Fruit fly (Drosophila melanogaster) whole organism, embryonic: Measurements from ENCODE around the gene His3.3B.
A peak's percentile ranks its signal among the peaks of the same experiment; 100 is the strongest.

Source experiments
- CG10654 ChIP-seq: fragments of 200-800 bp; sonication (Bioruptor generic); optimal IDR thresholded peaks from 2 replicates; lab custom pipeline; 2016; ENCODE audit warnings: missing biosample characterization, missing genetic modification characterization
- CG10979 ChIP-seq: fragments of 200-800 bp; sonication (Bioruptor generic); optimal IDR thresholded peaks from 2 replicates; lab custom pipeline; 2018; ENCODE audit warnings: missing biosample characterization, mild to moderate bottlenecking, missing genetic modification characterization, moderate library complexity
- CG12104 ChIP-seq: fragments of 200-800 bp; sonication (Bioruptor generic); optimal IDR thresholded peaks from 3 replicates; lab custom pipeline; 2016; ENCODE audit warnings: missing biosample characterization, missing genetic modification characterization
- CG13296 ChIP-seq: fragments of 200-800 bp; sonication (Bioruptor generic); optimal IDR thresholded peaks from 3 replicates; lab custom pipeline; 2018; ENCODE audit warnings: missing biosample characterization, mild to moderate bottlenecking, missing genetic modification characterization
- CG14014 ChIP-seq: fragments of 200-800 bp; sonication (Bioruptor generic); IDR thresholded peaks from 2 replicates; pipeline ENCODE4 v1.3.6; 2022; ENCODE audit warnings: missing biosample characterization, missing genetic modification characterization
- CG14050 ChIP-seq: fragments of 200-800 bp; sonication (Bioruptor generic); IDR thresholded peaks from 3 replicates; pipeline ENCODE4 v1.3.6; 2022; ENCODE audit warnings: missing biosample characterization, missing genetic modification characterization
- CG14860 ChIP-seq: fragments of 200-800 bp; sonication (Bioruptor generic); IDR thresholded peaks from 3 replicates; pipeline ENCODE4 v1.3.6; 2022; ENCODE audit warnings: missing biosample characterization, missing genetic modification characterization; ENCODE audit not compliant: partially characterized antibody
- CG15696 ChIP-seq: fragments of 200-800 bp; sonication (Bioruptor generic); optimal IDR thresholded peaks from 2 replicates; lab custom pipeline; 2019; ENCODE audit warnings: missing biosample characterization, mild to moderate bottlenecking, missing genetic modification characterization, moderate library complexity
- CG1602 ChIP-seq: fragments of 200-800 bp; sonication (Bioruptor generic); optimal IDR thresholded peaks from 3 replicates; lab custom pipeline; 2016; ENCODE audit warnings: missing biosample characterization, missing genetic modification characterization
- CG1647 ChIP-seq: fragments of 200-800 bp; sonication (Bioruptor generic); optimal IDR thresholded peaks from 3 replicates; lab custom pipeline; 2016; ENCODE audit warnings: missing biosample characterization, missing genetic modification characterization
- CG18011 ChIP-seq: fragments of 200-800 bp; sonication (Bioruptor generic); optimal IDR thresholded peaks from 2 replicates; lab custom pipeline; 2017; ENCODE audit warnings: missing biosample characterization, missing genetic modification characterization, mild to moderate bottlenecking, moderate library complexity, missing genotype
- CG2875 ChIP-seq: fragments of 200-800 bp; sonication (Bioruptor generic); optimal IDR thresholded peaks from 2 replicates; lab custom pipeline; 2017; ENCODE audit warnings: missing biosample characterization, mild to moderate bottlenecking, missing genetic modification characterization, missing genetic modification reagents
- CG31388 ChIP-seq: fragments of 200-800 bp; sonication (Bioruptor generic); optimal IDR thresholded peaks from 2 replicates; lab custom pipeline; 2016; ENCODE audit warnings: missing biosample characterization, missing genetic modification characterization
- CG33213 ChIP-seq: fragments of 200-800 bp; sonication (Bioruptor generic); optimal IDR thresholded peaks from 3 replicates; lab custom pipeline; 2016; ENCODE audit warnings: missing biosample characterization, missing genetic modification characterization
- CG3838 ChIP-seq: fragments of 200-800 bp; sonication (Bioruptor generic); optimal IDR thresholded peaks from 3 replicates; lab custom pipeline; 2016; ENCODE audit warnings: missing biosample characterization, missing genetic modification characterization
- CG4730 ChIP-seq: fragments of 200-800 bp; sonication (Bioruptor generic); IDR thresholded peaks from 2 replicates; pipeline ENCODE4 v1.3.6; 2022; ENCODE audit warnings: missing biosample characterization, missing genetic modification characterization
- CG5180 ChIP-seq: fragments of 200-800 bp; sonication (Bioruptor generic); optimal IDR thresholded peaks from 3 replicates; lab custom pipeline; 2017; ENCODE audit warnings: missing biosample characterization, missing genetic modification characterization, mild to moderate bottlenecking, moderate library complexity, missing genetic modification reagents
- CG9817 ChIP-seq: fragments of 200-800 bp; sonication (Bioruptor generic); optimal IDR thresholded peaks from 2 replicates; lab custom pipeline; 2018; ENCODE audit warnings: missing biosample characterization, mild to moderate bottlenecking, missing genetic modification characterization, moderate library complexity
- CG9876 ChIP-seq: fragments of 200-800 bp; sonication (Bioruptor generic); optimal IDR thresholded peaks from 2 replicates; lab custom pipeline; 2016; ENCODE audit warnings: missing biosample characterization, missing genetic modification characterization
- Dip2 ChIP-seq: fragments of 200-800 bp; sonication (Bioruptor generic); IDR thresholded peaks from 2 replicates; pipeline ENCODE4 v1.3.6; 2022; ENCODE audit warnings: missing biosample characterization, missing genetic modification characterization
- Fer3 ChIP-seq: fragments of 200-800 bp; sonication (Bioruptor generic); optimal IDR thresholded peaks from 2 replicates; lab custom pipeline; 2018; ENCODE audit warnings: missing biosample characterization, mild to moderate bottlenecking, missing genetic modification characterization, moderate library complexity
- Max ChIP-seq: fragments of 200-800 bp; sonication (Bioruptor generic); optimal IDR thresholded peaks from 2 replicates; lab custom pipeline; 2016; ENCODE audit warnings: missing biosample characterization, mild to moderate bottlenecking, missing genetic modification characterization
- NK7.1 ChIP-seq: fragments of 200-800 bp; sonication (Bioruptor generic); optimal IDR thresholded peaks from 3 replicates; lab custom pipeline; 2016; ENCODE audit warnings: missing biosample characterization, missing genetic modification characterization
- Nf-YB ChIP-seq: fragments of 200-800 bp; sonication (Bioruptor generic); optimal IDR thresholded peaks from 3 replicates; lab custom pipeline; 2019; ENCODE audit warnings: missing biosample characterization, mild to moderate bottlenecking, missing genetic modification characterization, moderate library complexity
- Opbp ChIP-seq: fragments of 200-800 bp; sonication (Bioruptor generic); IDR thresholded peaks from 3 replicates; pipeline ENCODE4 v1.3.6; 2022; ENCODE audit warnings: missing biosample characterization, missing genetic modification characterization; ENCODE audit not compliant: partially characterized antibody
- Side ChIP-seq: fragments of 200-800 bp; sonication (Bioruptor generic); optimal IDR thresholded peaks from 2 replicates; lab custom pipeline; 2016; ENCODE audit warnings: missing biosample characterization, missing genetic modification characterization
- Sin3A ChIP-seq: fragments of >200 bp; optimal IDR thresholded peaks from 2 replicates; lab custom pipeline; 2018
- Sox102F ChIP-seq: fragments of 200-800 bp; sonication (Bioruptor generic); optimal IDR thresholded peaks from 2 replicates; lab custom pipeline; 2018; ENCODE audit warnings: missing biosample characterization, mild to moderate bottlenecking, missing genetic modification characterization, moderate library complexity
- TFAM ChIP-seq: fragments of 200-800 bp; sonication (Bioruptor generic); optimal IDR thresholded peaks from 2 replicates; lab custom pipeline; 2017; ENCODE audit warnings: missing biosample characterization, missing genetic modification characterization, inconsistent platforms
- aop ChIP-seq: fragments of 200-800 bp; sonication (Bioruptor generic); IDR thresholded peaks from 2 replicates; pipeline ENCODE4 v1.3.6; 2022; ENCODE audit warnings: missing biosample characterization, missing genetic modification characterization
- bab2 ChIP-seq: fragments of 200-800 bp; sonication (Bioruptor generic); optimal IDR thresholded peaks from 2 replicates; lab custom pipeline; 2016; ENCODE audit warnings: missing biosample characterization, missing genetic modification characterization
- cad ChIP-seq: fragments of >200 bp; optimal IDR thresholded peaks from 2 replicates; lab custom pipeline; 2017; ENCODE audit warnings: missing biosample characterization, missing genetic modification characterization
- caup ChIP-seq: fragments of 200-800 bp; sonication (Bioruptor generic); optimal IDR thresholded peaks from 3 replicates; lab custom pipeline; 2017; ENCODE audit warnings: missing biosample characterization, mild to moderate bottlenecking, missing genetic modification characterization, moderate library complexity; ENCODE audit not compliant: severe bottlenecking
- chif ChIP-seq, 2 experiments: fragments of 200-800 bp; sonication (Bioruptor generic); optimal IDR thresholded peaks; 3 replicates each; lab custom pipeline; 2016; ENCODE audit warnings: missing biosample characterization in 2 of 2, missing genetic modification characterization in 2 of 2
- chinmo ChIP-seq: fragments of 200-800 bp; sonication (Bioruptor generic); IDR thresholded peaks from 4 replicates; pipeline ENCODE4 v1.3.6; 2022; ENCODE audit warnings: missing biosample characterization, missing genetic modification characterization; ENCODE audit not compliant: partially characterized antibody
- ci ChIP-seq: fragments of 200-800 bp; sonication (Bioruptor generic); IDR thresholded peaks from 3 replicates; pipeline ENCODE4 v1.3.6; 2022; ENCODE audit warnings: missing biosample characterization, missing genetic modification characterization
- dysf ChIP-seq: fragments of 200-800 bp; sonication (Bioruptor generic); IDR thresholded peaks from 3 replicates; pipeline ENCODE4 v1.3.6; 2022; ENCODE audit warnings: missing biosample characterization, missing genetic modification characterization
- eve ChIP-seq, 2 experiments: fragments of >200 bp; optimal IDR thresholded peaks; 2 replicates each; lab custom pipeline; 2017; ENCODE audit warnings: missing biosample characterization in 2 of 2, missing genetic modification characterization in 2 of 2
- ewg ChIP-seq: fragments of 200-800 bp; sonication (Bioruptor generic); optimal IDR thresholded peaks from 3 replicates; lab custom pipeline; 2017; ENCODE audit warnings: mild to moderate bottlenecking, missing biosample characterization, missing genetic modification reagents, missing genetic modification characterization
- gem ChIP-seq: fragments of 200-800 bp; sonication (Bioruptor generic); optimal IDR thresholded peaks from 2 replicates; lab custom pipeline; 2019; ENCODE audit warnings: missing biosample characterization, mild to moderate bottlenecking, missing genetic modification characterization, moderate library complexity
- gfzf ChIP-seq: fragments of 200-800 bp; sonication (Bioruptor generic); optimal IDR thresholded peaks from 2 replicates; lab custom pipeline; 2016; ENCODE audit warnings: missing biosample characterization, mild to moderate bottlenecking, missing genetic modification characterization, moderate library complexity
- ham ChIP-seq: fragments of 200-800 bp; sonication (Bioruptor generic); IDR thresholded peaks from 2 replicates; pipeline ENCODE4 v1.3.6; 2022; ENCODE audit warnings: missing biosample characterization, missing genetic modification characterization
- hth ChIP-seq: fragments of >200 bp; optimal IDR thresholded peaks from 2 replicates; lab custom pipeline; 2017; ENCODE audit warnings: inconsistent platforms
- pb ChIP-seq: fragments of 200-800 bp; sonication (Bioruptor generic); optimal IDR thresholded peaks from 3 replicates; lab custom pipeline; 2016; ENCODE audit warnings: missing biosample characterization, missing genetic modification characterization
- prd ChIP-seq, 3 experiments: fragments of >200 bp in 2 of 3; fragments of 200-800 bp in 1 of 3; sonication (Bioruptor generic) in 1 of 3; optimal IDR thresholded peaks in 2 of 3; IDR thresholded peaks in 1 of 3; 2 replicates in 2 of 3; 3 replicates in 1 of 3; pipeline versions ENCODE4 v1.3.6 to Lab custom; 2017 to 2022; ENCODE audit warnings: missing biosample characterization in 1 of 3, missing genetic modification characterization in 1 of 3
- rib ChIP-seq: fragments of 200-800 bp; sonication (Bioruptor generic); IDR thresholded peaks from 2 replicates; pipeline ENCODE4 v1.3.6; 2022; ENCODE audit warnings: missing biosample characterization, missing genetic modification characterization
- sens-2 ChIP-seq: fragments of 200-800 bp; sonication (Bioruptor generic); IDR thresholded peaks from 2 replicates; pipeline ENCODE4 v1.3.6; 2022; ENCODE audit warnings: missing biosample characterization, missing genetic modification characterization
- slbo ChIP-seq: fragments of 200-800 bp; sonication (Bioruptor generic); IDR thresholded peaks from 2 replicates; pipeline ENCODE4 v1.3.6; 2022; ENCODE audit warnings: missing biosample characterization, missing genetic modification characterization
- stc ChIP-seq: fragments of 200-800 bp; sonication (Bioruptor generic); IDR thresholded peaks from 2 replicates; pipeline ENCODE4 v1.3.6; 2022; ENCODE audit warnings: missing biosample characterization, missing genetic modification characterization
- tin ChIP-seq: fragments of 200-800 bp; sonication (Bioruptor generic); optimal IDR thresholded peaks from 3 replicates; lab custom pipeline; 2016; ENCODE audit warnings: missing biosample characterization, missing genetic modification characterization
- toy ChIP-seq: fragments of 200-800 bp; sonication (Bioruptor generic); IDR thresholded peaks from 2 replicates; pipeline ENCODE4 v1.3.6; 2022; ENCODE audit warnings: missing biosample characterization, missing genetic modification characterization

Gene His3.3B

DNA sequence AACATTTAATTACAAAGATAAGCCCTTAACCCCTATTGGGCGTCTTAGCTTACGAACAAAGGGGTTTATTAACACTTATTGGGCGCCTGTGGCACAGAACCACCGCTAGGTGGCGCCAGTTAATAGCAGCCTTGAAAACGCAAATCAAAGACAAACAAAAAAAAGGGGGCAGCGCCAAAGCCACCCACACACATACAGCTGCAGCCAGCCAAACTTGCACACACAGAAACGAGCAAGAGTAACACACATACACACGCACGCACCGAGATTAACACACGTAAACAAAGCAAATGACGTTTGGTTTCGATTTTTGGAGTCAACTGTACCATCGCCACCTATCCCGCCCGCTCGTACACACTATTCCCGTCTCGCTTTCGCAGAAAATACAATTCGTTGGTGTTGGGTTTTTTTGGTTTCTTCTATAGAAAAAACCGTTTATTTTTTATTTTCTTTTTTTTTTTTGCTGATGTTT lies 4.3 kb downstream of the His3.3B start (continued):
- TF ChIP-seq prd (optimal IDR thresholded peaks at IDR 0.05; lab: Kevin White, UChicago) (no peak), prd (GFP tag; IDR thresholded peaks at IDR 0.05; lab: Robert Waterston, UW) (0 out of 3 replicates have a peak, but pooled peaks have one; percentile 39), CG10979 (peak; percentile 48), Dip2 (GFP tag; lab: Robert Waterston, UW) (peak; percentile 69; the same call in 1 of the 2 replicates), CG33213 (no peak), Sin3A (lab: Kevin White, UChicago) (no peak), CG14860 (no peak), Sox102F (GFP tag; lab: Kevin White, UChicago) (no peak), Nf-YB (GFP tag; lab: Kevin White, UChicago) (peak; percentile 53), pb (no peak), tin (no peak), Max (GFP tag; lab: Kevin White, UChicago) (no peak), cad (GFP tag; lab: Kevin White, UChicago) (no peak), CG31388 (no peak), chinmo (GFP tag; lab: Robert Waterston, UW) (peak; percentile 97), CG9817 (no peak), Side (GFP tag; lab: Kevin White, UChicago) (no peak), caup (GFP tag; lab: Kevin White, UChicago) (no peak), toy (GFP tag; lab: Robert Waterston, UW) (no peak), chif (GFP tag; optimal IDR thresholded peaks at IDR 0.05; lab: Kevin White, UChicago) (peak in 1 of 2 experiments; percentile 13), Fer3 (no peak), CG14050 (no peak), CG2875 (GFP tag; lab: Kevin White, UChicago) (no peak), bab2 (GFP tag; lab: Kevin White, UChicago) (no peak), aop (GFP tag; lab: Robert Waterston, UW) (no peak), CG10654 (no peak), sens-2 (GFP tag; lab: Robert Waterston, UW) (0 out of 2 replicates have a peak, but pooled peaks have one; percentile 30), CG15696 (no peak), gem (no peak), CG5180 (GFP tag; lab: Kevin White, UChicago) (peak; percentile 36), TFAM (GFP tag; lab: Kevin White, UChicago) (no peak), CG3838 (no peak), CG4730 (GFP tag; lab: Robert Waterston, UW) (no peak), Opbp (GFP tag; lab: Robert Waterston, UW) (no peak), NK7.1 (no peak), CG13296 (GFP tag; lab: Kevin White, UChicago) (peak; percentile 40), slbo (peak; percentile 44; the same call in 1 of the 2 replicates), gfzf (peak; percentile 11), CG12104 (GFP tag; lab: Kevin White, UChicago) (peak; percentile 24), ewg (no peak), CG18011 (GFP tag; lab: Kevin White, UChicago) (peak; percentile 13), rib (peak; percentile 73; the same call in 1 of the 2 replicates), CG1602 (no peak), CG9876 (GFP tag; lab: Kevin White, UChicago) (peak; percentile 23), hth (lab: Kevin White, UChicago) (no peak), stc (GFP tag; lab: Robert Waterston, UW) (0 out of 2 replicates have a peak, but pooled peaks have one; percentile 11), ham (GFP tag; lab: Robert Waterston, UW) (no peak), CG14014 (GFP tag; lab: Robert Waterston, UW) (peak; percentile 59; the same call in 1 of the 2 replicates), eve (GFP tag; optimal IDR thresholded peaks at IDR 0.05; lab: Kevin White, UChicago) (no peak), dysf (GFP tag; lab: Robert Waterston, UW) (peak; percentile 34; the same call in 1 of the 3 replicates), CG1647 (GFP tag; lab: Kevin White, UChicago) (no peak), ci (GFP tag; lab: Robert Waterston, UW) (peak; percentile 73; the same call in 2 of the 3 replicates)
